Fruit fly (Drosophila melanogaster) whole organism, pupa: ENCODE data around the gene Hr39.

Experiments
- CG12605 ChIP-seq: fragments of 200-800 bp; sonication (Bioruptor generic); IDR thresholded peaks from 2 replicates; pipeline ENCODE4 v1.3.6; 2022; ENCODE audit warnings: missing biosample characterization, missing genetic modification characterization
- CG15710 ChIP-seq: fragments of 200-800 bp; sonication (Bioruptor generic); optimal IDR thresholded peaks from 2 replicates; lab custom pipeline; 2018; ENCODE audit warnings: missing biosample characterization, mild to moderate bottlenecking, missing genetic modification characterization, moderate library complexity
- CG17806 ChIP-seq: fragments of 200-800 bp; sonication (Bioruptor generic); optimal IDR thresholded peaks from 2 replicates; lab custom pipeline; 2018; ENCODE audit warnings: missing biosample characterization, mild to moderate bottlenecking, missing genetic modification characterization, moderate library complexity
- CG34367 ChIP-seq: fragments of 200-800 bp; sonication (Bioruptor generic); optimal IDR thresholded peaks from 2 replicates; lab custom pipeline; 2018; ENCODE audit warnings: missing biosample characterization, mild to moderate bottlenecking, missing genetic modification characterization
- CG9948 ChIP-seq: fragments of 200-800 bp; sonication (Bioruptor generic); optimal IDR thresholded peaks from 2 replicates; lab custom pipeline; 2018; ENCODE audit warnings: missing biosample characterization, mild to moderate bottlenecking, missing genetic modification characterization, moderate library complexity
- D1 ChIP-seq: fragments of 200-800 bp; sonication (Bioruptor generic); optimal IDR thresholded peaks from 2 replicates; lab custom pipeline; 2018; ENCODE audit warnings: missing biosample characterization, mild to moderate bottlenecking, missing genetic modification characterization, moderate library complexity
- Pif1B ChIP-seq: fragments of 200-800 bp; sonication (Bioruptor generic); optimal IDR thresholded peaks from 3 replicates; lab custom pipeline; 2016; ENCODE audit warnings: missing biosample characterization, missing genetic modification characterization
- Snoo ChIP-seq: fragments of 200-800 bp; sonication (Bioruptor generic); optimal IDR thresholded peaks from 3 replicates; lab custom pipeline; 2017; ENCODE audit warnings: missing biosample characterization, mild to moderate bottlenecking, missing genetic modification characterization, inconsistent platforms
- fd96Ca ChIP-seq: fragments of 200-800 bp; sonication (Bioruptor generic); IDR thresholded peaks from 3 replicates; pipeline ENCODE4 v1.3.6; 2022; ENCODE audit warnings: missing biosample characterization, missing genetic modification characterization
- rn ChIP-seq: fragments of 200-800 bp; sonication (Bioruptor generic); IDR thresholded peaks from 2 replicates; pipeline ENCODE4 v1.3.6; 2022; ENCODE audit warnings: missing biosample characterization, missing genetic modification characterization

- TF ChIP-seq CG15710 (tag; lab: Kevin White, UChicago) (no peak), CG9948 (tag; lab: Kevin White, UChicago) (no peak), CG17806 (tag; lab: Kevin White, UChicago) (no peak), CG34367 (tag; lab: Kevin White, UChicago) (no peak), fd96Ca (GFP tag; lab: Robert Waterston, UW) (no peak), D1 (tag; lab: Kevin White, UChicago) (no peak), rn (GFP tag; lab: Robert Waterston, UW) (no peak), Snoo (tag; lab: Kevin White, UChicago) (no peak), CG12605 (GFP tag; lab: Robert Waterston, UW) (no peak), Pif1B (GFP tag; lab: Kevin White, UChicago) (no peak)
Observed at dm6 chr2L:21248877-21249276, 11.8 kb downstream of the Hr39 start.
